Fruit fly (Drosophila melanogaster): ENCODE data around the gene Slimp.

The Slimp gene

DNA sequence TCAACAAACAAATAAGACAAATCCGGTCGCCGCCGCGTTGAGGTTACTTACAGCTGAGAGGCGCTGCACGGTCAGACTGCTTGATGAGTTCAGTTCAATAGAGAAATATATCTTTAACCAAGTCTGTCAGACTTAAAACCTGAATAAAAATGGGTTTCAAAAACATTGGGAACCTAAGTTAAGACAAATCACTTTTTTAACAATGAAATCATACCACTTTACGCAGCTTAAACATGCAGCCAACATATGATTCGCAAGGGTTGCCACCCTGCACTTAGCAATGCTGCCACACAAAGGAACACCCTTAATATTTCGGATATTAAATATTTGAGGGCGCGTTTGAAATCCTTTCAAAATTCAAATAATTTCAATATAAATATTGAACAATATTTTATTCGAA lies 39.9 kb upstream of the Slimp start, which contains the start of gene CG5515 (continued):
- TF ChIP-seq CG3919 (GFP tag; optimal IDR thresholded peaks at IDR 0.05) (no peak), ss (GFP tag; optimal IDR thresholded peaks at IDR 0.05) (no peak), Eip78C (GFP tag) (peak; percentile 78), CG11762 (GFP tag; optimal IDR thresholded peaks at IDR 0.05; ENCODE audit: insufficient read depth) (peak; percentile 26), Eip75B (GFP tag; optimal IDR thresholded peaks at IDR 0.05) (no peak), dsx (GFP tag; optimal IDR thresholded peaks at IDR 0.05; ENCODE audit: poor library complexity, severe bottlenecking) (no peak), fd85E (GFP tag; optimal IDR thresholded peaks at IDR 0.05) (no peak), Eip93F (GFP tag; optimal IDR thresholded peaks at IDR 0.05) (no peak), CG11902 (GFP tag; optimal IDR thresholded peaks at IDR 0.05) (peak; percentile 45), CG32006 (GFP tag; optimal IDR thresholded peaks at IDR 0.05) (peak; percentile 65), Sox15 (GFP tag; optimal IDR thresholded peaks at IDR 0.05) (peak; percentile 64), cyc (GFP tag; optimal IDR thresholded peaks at IDR 0.05) (peak; percentile 57), Sox14 (GFP tag; optimal IDR thresholded peaks at IDR 0.05) (peak; percentile 79), pdm3 (GFP tag; optimal IDR thresholded peaks at IDR 0.05) (peak; percentile 74), spab (GFP tag; optimal IDR thresholded peaks at IDR 0.05) (no peak), Blimp-1 (GFP tag; optimal IDR thresholded peaks at IDR 0.05) (no peak), CG4318 (GFP tag; optimal IDR thresholded peaks at IDR 0.05) (peak; percentile 52), Hr39 (GFP tag; optimal IDR thresholded peaks at IDR 0.05) (peak; percentile 82), Gug (GFP tag; IDR thresholded peaks at IDR 0.05) (no peak), CG8632 (GFP tag; optimal IDR thresholded peaks at IDR 0.05) (peak; percentile 22)

DNA sequence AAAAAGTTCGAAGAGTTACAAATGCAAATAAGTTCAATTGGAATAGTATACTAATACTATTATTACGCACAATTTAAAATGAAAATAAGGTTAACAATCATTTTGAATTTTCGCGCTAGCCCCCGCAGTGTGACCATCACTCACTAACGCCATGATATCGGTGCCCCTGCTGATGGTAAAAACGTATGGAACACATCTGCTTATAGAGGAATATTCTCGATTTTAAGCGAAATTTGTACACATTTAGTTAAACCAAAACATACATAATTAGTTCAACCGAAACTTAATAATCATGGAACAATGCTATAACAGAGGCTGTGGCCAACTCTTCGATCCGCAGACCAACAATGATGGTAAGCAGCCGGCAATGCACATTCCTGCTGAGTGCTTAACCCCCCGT lies 37.4 kb upstream of the Slimp start, which contains the start of gene mora:
Gene mora, plus strand, starts transcription at position 172 of the 400 bp plus-strand sequence.
- TF ChIP-seq Sox102F (GFP tag; optimal IDR thresholded peaks at IDR 0.05) (no peak), fkh (GFP tag; optimal IDR thresholded peaks at IDR 0.05) (no peak), Eip78C (GFP tag) (peak; percentile 34), cyc (GFP tag; optimal IDR thresholded peaks at IDR 0.05) (no peak), CG15336 (GFP tag; IDR thresholded peaks at IDR 0.05) (no peak)

DNA sequence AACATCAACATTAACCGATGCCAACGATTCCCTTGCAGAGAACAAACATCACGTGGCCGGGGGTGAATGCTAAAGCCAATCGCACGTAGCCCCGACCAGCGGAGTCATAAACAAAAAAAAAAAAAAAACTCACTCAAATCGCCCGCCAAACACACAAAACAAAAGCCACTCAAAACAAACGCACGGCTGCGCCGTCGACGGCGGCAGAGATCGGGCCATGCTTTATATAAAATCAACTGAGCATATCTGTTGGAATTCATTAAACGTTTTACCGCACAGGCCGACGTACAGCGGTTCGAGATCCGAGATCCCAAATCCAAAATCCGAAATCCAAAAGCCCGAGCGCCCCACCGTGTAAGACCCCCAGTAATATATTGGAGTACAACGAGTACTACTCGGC lies 23.6 kb upstream of the Slimp start, which contains the start of gene CG13606:
Gene CG13606, plus strand, starts transcription at position 250 of the 400 bp plus-strand sequence.
- TF ChIP-seq svp (GFP tag) (no peak), Blimp-1 (GFP tag; optimal IDR thresholded peaks at IDR 0.05) (no peak), lz (GFP tag; optimal IDR thresholded peaks at IDR 0.05) (no peak), CG8119 (GFP tag; IDR thresholded peaks at IDR 0.05) (no peak), CG34406 (GFP tag; optimal IDR thresholded peaks at IDR 0.05) (no peak), CG7368 (GFP tag; optimal IDR thresholded peaks at IDR 0.05) (no peak)

DNA sequence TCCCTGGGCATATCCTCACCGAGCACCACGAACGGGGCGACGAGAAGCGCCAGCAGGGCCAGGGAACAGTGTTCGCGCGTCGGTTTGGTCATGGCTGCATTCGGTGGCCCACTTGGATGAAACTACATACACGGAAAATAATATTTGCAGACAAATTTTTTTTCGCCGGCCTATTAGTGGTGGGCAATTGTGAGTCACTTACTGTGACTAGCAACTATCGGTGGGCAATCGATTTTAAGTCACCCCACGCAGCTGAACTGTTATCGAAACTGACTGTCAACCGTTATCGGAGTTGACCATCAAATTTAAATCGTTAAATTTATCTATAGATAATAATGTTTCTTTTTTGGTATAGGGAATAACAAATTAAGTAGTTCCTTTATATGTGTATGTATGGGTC lies 20.6 kb upstream of the Slimp start, which contains the start of gene CG5510:
Gene CG5510, minus strand, starts transcription at position 201 of the 400 bp plus-strand sequence.
- TF ChIP-seq CG6808 (GFP tag; optimal IDR thresholded peaks at IDR 0.05), result no peak
- TF ChIP-seq dac (GFP tag; optimal IDR thresholded peaks at IDR 0.05), result no peak
- TF ChIP-seq CG11294 (GFP tag; IDR thresholded peaks at IDR 0.05), result 0 out of 2 replicates have a peak, but pooled peaks have one; percentile 23
- peak; percentile 28 for TF ChIP-seq topi (GFP tag; optimal IDR thresholded peaks at IDR 0.05)
- TF ChIP-seq Eip75B (GFP tag; optimal IDR thresholded peaks at IDR 0.05), result peak; percentile 33
- peak; percentile 44 for TF ChIP-seq CG3032 (tag; optimal IDR thresholded peaks at IDR 0.05)
- TF ChIP-seq lz (GFP tag; optimal IDR thresholded peaks at IDR 0.05), result peak; percentile 47
- TF ChIP-seq cyc (GFP tag; optimal IDR thresholded peaks at IDR 0.05), result peak; percentile 45
- no peak for TF ChIP-seq fkh (GFP tag; optimal IDR thresholded peaks at IDR 0.05)
- no peak for TF ChIP-seq Eip93F (GFP tag; optimal IDR thresholded peaks at IDR 0.05)
- peak; percentile 39 for TF ChIP-seq achi (GFP tag; optimal IDR thresholded peaks at IDR 0.05)
- no peak for TF ChIP-seq CG6163 (GFP tag; IDR thresholded peaks at IDR 0.05)
- no peak for TF ChIP-seq fd59A (GFP tag; optimal IDR thresholded peaks at IDR 0.05)
- TF ChIP-seq Ets96B (tag; optimal IDR thresholded peaks at IDR 0.05), result no peak
- TF ChIP-seq Sox14 (GFP tag; optimal IDR thresholded peaks at IDR 0.05), result peak; percentile 33
- TF ChIP-seq Smox (GFP tag; optimal IDR thresholded peaks at IDR 0.05), result no peak
- peak; percentile 67 for TF ChIP-seq Eip78C (GFP tag)
- peak; percentile 48 for TF ChIP-seq CG31627 (GFP tag; optimal IDR thresholded peaks at IDR 0.05)
- TF ChIP-seq CG15336 (GFP tag; IDR thresholded peaks at IDR 0.05), result 0 out of 2 replicates have a peak, but pooled peaks have one; percentile 23
- peak; percentile 64 for TF ChIP-seq esn (GFP tag; optimal IDR thresholded peaks at IDR 0.05)
- TF ChIP-seq eg (GFP tag; IDR thresholded peaks at IDR 0.05), result peak; percentile 48; the same call in 1 of the 3 replicates

Measured in whole organism, prepupa.